Fruit fly (Drosophila melanogaster): ENCODE results near the gene CG15544.

The CG15544 gene

dm6 chr3R:30803212-30803814 is 24.3 kb upstream of the CG15544 start (continued):
- TF ChIP-seq CTCF (GFP tag; optimal IDR thresholded peaks at IDR 0.05) (no peak), esg (GFP tag; conservative IDR thresholded peaks at IDR 0.05) (no peak), toy (GFP tag; IDR thresholded peaks at IDR 0.05) (no peak), ttk (GFP tag; IDR thresholded peaks at IDR 0.05) (no peak), Optix (GFP tag; IDR thresholded peaks at IDR 0.05) (no peak), CG32767 (GFP tag; IDR thresholded peaks at IDR 0.05) (no peak), Nf-YC (tag; optimal IDR thresholded peaks at IDR 0.05) (no peak), HLHmδ (GFP tag; optimal IDR thresholded peaks at IDR 0.05) (no peak), CG7745 (tag; optimal IDR thresholded peaks at IDR 0.05) (no peak), bbx (GFP tag; IDR thresholded peaks at IDR 0.05; ENCODE audit: partially characterized antibody) (no peak), sug (tag; optimal IDR thresholded peaks at IDR 0.05) (peak; percentile 92), ara (GFP tag; IDR thresholded peaks at IDR 0.05) (0 out of 2 replicates have a peak, but pooled peaks have one; percentile 20), CG18599 (GFP tag; optimal IDR thresholded peaks at IDR 0.05) (no peak), sob (GFP tag; IDR thresholded peaks at IDR 0.05) (no peak), Dip2 (GFP tag; IDR thresholded peaks at IDR 0.05) (no peak), CG8089 (GFP tag; optimal IDR thresholded peaks at IDR 0.05) (no peak), CG8281 (tag; optimal IDR thresholded peaks at IDR 0.05) (no peak), dmrt11E (tag; optimal IDR thresholded peaks at IDR 0.05) (no peak), crol (GFP tag; IDR thresholded peaks at IDR 0.05) (peak; percentile 61), CG6689 (GFP tag; IDR thresholded peaks at IDR 0.05) (no peak), Max (GFP tag; optimal IDR thresholded peaks at IDR 0.05) (no peak), sqz (GFP tag; optimal IDR thresholded peaks at IDR 0.05) (no peak), Rfx (GFP tag; IDR thresholded peaks at IDR 0.05) (no peak), bigmax (GFP tag; optimal IDR thresholded peaks at IDR 0.05) (no peak), CG13894 (tag; optimal IDR thresholded peaks at IDR 0.05) (no peak), lola (GFP tag; optimal IDR thresholded peaks at IDR 0.05) (no peak), ci (GFP tag; IDR thresholded peaks at IDR 0.05) (no peak), slbo (GFP tag; IDR thresholded peaks at IDR 0.05) (no peak), H2.0 (GFP tag; IDR thresholded peaks at IDR 0.05) (no peak), abd-A (tag; optimal IDR thresholded peaks at IDR 0.05) (no peak), hth (optimal IDR thresholded peaks at IDR 0.05) (no peak), disco-r (GFP tag; optimal IDR thresholded peaks at IDR 0.05) (no peak), so (GFP tag; IDR thresholded peaks at IDR 0.05) (no peak), CG10274 (GFP tag; optimal IDR thresholded peaks at IDR 0.05) (no peak), Ada2b (GFP tag; IDR thresholded peaks at IDR 0.05) (no peak), ab (GFP tag; optimal IDR thresholded peaks at IDR 0.05) (no peak), Med (GFP tag) (peak; percentile 2), Myb (GFP tag; optimal IDR thresholded peaks at IDR 0.05) (no peak), D (optimal IDR thresholded peaks at IDR 0.05) (no peak), D (GFP tag; optimal IDR thresholded peaks at IDR 0.05) (no peak), CG12769 (tag; optimal IDR thresholded peaks at IDR 0.05) (peak; percentile 80), CG11398 (GFP tag; optimal IDR thresholded peaks at IDR 0.05) (no peak), CG6654 (GFP tag; optimal IDR thresholded peaks at IDR 0.05) (no peak), fu2 (GFP tag; optimal IDR thresholded peaks at IDR 0.05) (no peak), CG13624 (GFP tag; optimal IDR thresholded peaks at IDR 0.05) (no peak), Bdp1 (GFP tag; optimal IDR thresholded peaks at IDR 0.05) (no peak), cg (GFP tag; optimal IDR thresholded peaks at IDR 0.05) (peak; percentile 79), her (GFP tag; optimal IDR thresholded peaks at IDR 0.05) (no peak), ems (GFP tag; optimal IDR thresholded peaks at IDR 0.05) (no peak), zfh1 (GFP tag; IDR thresholded peaks at IDR 0.05) (no peak), ERR (GFP tag; optimal IDR thresholded peaks at IDR 0.05) (no peak), sna (GFP tag; IDR thresholded peaks at IDR 0.05; ENCODE audit: partially characterized antibody) (no peak), wor (GFP tag; IDR thresholded peaks at IDR 0.05) (no peak)

Measured in whole organism, embryonic.